Worm (Caenorhabditis elegans) whole organism, L1 larva: ENCODE data around the gene F26F12.3.

Source experiments
- blmp-1 ChIP-seq: fragments of 150-350 bp; optimal IDR thresholded peaks from 2 replicates; lab custom pipeline; 2014; ENCODE audit warnings: missing biosample characterization, missing genetic modification characterization
- elt-3 ChIP-seq, 6 experiments: fragments of 150-350 bp in 1 of 6; sonication (generic microtip); optimal IDR thresholded peaks; 2 replicates each; lab custom pipeline; 2017 to 2018; ENCODE audit warnings: missing biosample characterization in 6 of 6, missing genetic modification characterization in 6 of 6, inconsistent platforms in 1 of 6
- fkh-8 ChIP-seq: sonication (generic microtip); optimal IDR thresholded peaks from 2 replicates; lab custom pipeline; 2016; ENCODE audit warnings: mild to moderate bottlenecking, missing genetic modification characterization, missing compliant biosample characterization
- fos-1 ChIP-seq: fragments of 150-350 bp; optimal IDR thresholded peaks from 2 replicates; lab custom pipeline; 2014; ENCODE audit warnings: missing biosample characterization, missing genetic modification characterization
- jun-1 ChIP-seq: fragments of 150-350 bp; optimal IDR thresholded peaks from 2 replicates; lab custom pipeline; 2014; ENCODE audit warnings: missing biosample characterization, missing genetic modification reagents, missing genetic modification characterization

DNA sequence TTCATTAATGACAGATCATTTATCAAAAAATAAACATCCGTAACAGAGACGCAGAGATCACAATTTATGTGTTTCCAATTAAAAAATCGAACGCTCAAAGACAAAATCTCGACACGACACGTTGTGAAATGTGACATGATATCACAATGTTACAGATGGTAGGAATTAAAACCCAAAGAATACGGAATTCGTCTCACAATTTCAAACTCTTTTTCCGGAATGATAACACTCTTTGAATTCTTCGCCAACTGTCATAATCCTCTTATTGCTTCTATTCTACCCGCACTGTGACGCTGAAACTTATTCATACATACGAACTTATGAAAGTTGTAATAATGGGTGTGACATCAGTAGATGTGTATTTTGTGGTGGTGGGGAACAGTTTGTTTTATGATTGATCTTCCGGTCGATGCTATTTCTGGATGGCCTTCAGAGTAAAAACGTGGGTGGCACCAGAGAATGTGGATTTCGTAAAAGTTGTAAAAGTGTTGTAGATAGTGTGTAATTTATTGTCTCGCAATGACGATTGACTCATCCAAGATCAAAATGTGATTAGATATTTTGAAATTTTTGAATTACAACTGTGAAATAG is 29.0 kb downstream of the F26F12.3 start:
- TF ChIP-seq jun-1 (tag; lab: Kevin White, UChicago), result no peak
- TF ChIP-seq fkh-8, result no peak
- TF ChIP-seq elt-3 (tag; optimal IDR thresholded peaks at IDR 0.05; lab: Kevin White, UChicago), result no peak
- TF ChIP-seq blmp-1 (tag; lab: Kevin White, UChicago), result no peak
- no peak for TF ChIP-seq fos-1 (tag; lab: Kevin White, UChicago)
